Worm (Caenorhabditis elegans): ENCODE results near the gene mig-13.

The mig-13 gene

DNA sequence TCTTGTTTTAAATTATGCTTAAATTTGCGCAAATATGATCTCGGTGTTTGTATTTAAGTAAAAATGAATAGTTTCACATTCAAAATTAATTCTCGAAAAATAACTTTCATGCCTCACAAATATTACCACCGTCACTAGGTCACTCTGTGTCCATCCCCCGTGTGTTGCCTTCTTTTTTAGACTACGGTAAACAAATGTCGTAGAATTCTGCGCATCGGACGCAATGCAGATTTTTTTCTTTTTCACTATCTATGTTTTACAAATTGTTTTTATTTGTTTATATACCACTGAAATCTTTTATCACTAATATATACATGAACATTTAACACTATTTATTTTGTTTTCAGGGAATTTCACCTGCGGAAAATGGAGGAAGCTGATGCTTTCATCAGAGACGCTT lies 18.3 kb upstream of the mig-13 start, which contains the start of gene R08E3.3:
TSS of gene R08E3.3 (plus strand) at position 342 of the 400 bp plus-strand sequence.
- TF ChIP-seq ztf-11 (tag; optimal IDR thresholded peaks at IDR 0.05) (no peak), ham-2 (GFP tag; optimal IDR thresholded peaks at IDR 0.05) (no peak), lin-32 (GFP tag; optimal IDR thresholded peaks at IDR 0.05) (no peak), ces-1 (GFP tag; optimal IDR thresholded peaks at IDR 0.05) (peak; percentile 15), drap-1 (GFP tag; optimal IDR thresholded peaks at IDR 0.05) (no peak), lsy-2 (tag; optimal IDR thresholded peaks at IDR 0.05) (peak; percentile 95), mls-2 (tag; optimal IDR thresholded peaks at IDR 0.05) (no peak), nhr-2 (tag; optimal IDR thresholded peaks at IDR 0.05) (no peak), ceh-83 (GFP tag; optimal IDR thresholded peaks at IDR 0.05) (no peak), elt-1 (tag; optimal IDR thresholded peaks at IDR 0.05; ENCODE audit: borderline replicate concordance, insufficient read depth) (no peak), pha-4 (tag; optimal IDR thresholded peaks at IDR 0.05) (no peak), sem-2 (GFP tag; optimal IDR thresholded peaks at IDR 0.05) (no peak), snpc-4 (tag; optimal IDR thresholded peaks at IDR 0.05) (no peak)

DNA sequence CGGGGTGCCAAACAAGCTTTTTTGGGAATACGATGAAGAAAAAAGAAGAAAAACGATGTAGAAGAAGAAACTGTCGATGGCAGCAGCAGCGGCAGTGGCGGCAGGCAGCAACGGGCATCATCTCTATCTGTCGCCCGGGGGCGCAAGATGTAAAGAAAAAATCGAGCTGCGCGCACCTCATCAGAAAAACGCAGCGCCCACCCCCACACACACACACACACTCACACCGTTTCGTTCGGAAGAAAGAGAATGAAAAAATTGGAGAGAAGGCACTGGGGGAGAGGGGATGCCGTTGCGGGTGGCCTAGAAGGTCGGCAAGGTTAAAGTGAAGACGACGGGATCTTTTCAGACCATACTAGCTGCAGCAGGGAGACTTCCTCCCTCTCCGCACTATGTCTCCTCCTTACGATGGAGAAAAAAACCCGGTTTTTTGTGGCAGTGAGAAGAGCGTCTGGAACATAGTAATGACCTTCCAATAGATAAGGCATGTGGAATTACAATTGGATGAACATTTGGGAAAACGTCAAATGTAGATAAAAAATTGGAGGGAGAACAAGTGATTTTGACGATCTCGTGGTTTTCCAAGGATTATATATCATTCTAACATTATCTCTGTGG lies 13.3 kb upstream of the mig-13 start:
- TF ChIP-seq mls-2 (tag; optimal IDR thresholded peaks at IDR 0.05) (peak; percentile 0), tbx-8 (GFP tag; optimal IDR thresholded peaks at IDR 0.05) (no peak)

DNA sequence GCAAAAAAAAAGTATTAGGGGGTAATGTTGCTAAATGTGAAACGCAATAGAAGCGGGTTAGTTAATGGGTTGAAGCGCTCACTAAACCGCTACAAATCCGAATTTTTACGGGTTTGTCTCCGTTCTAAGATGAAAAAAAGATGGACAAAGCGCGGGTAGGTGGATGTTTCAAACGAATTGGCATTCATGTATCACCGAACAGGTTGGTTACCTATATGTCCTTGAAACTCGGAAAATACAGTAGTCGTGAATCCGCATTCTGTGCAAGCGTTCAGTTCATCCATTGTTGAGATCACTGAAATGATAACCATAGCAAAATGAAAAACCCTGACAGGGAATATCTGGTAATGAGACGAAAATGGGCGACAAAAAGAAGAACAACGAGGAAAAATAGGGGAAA lies 11.3 kb upstream of the mig-13 start, which contains the start of gene ztf-16:
TSS of gene ztf-16 (minus strand) at position 299 of the 400 bp plus-strand sequence.
- TF ChIP-seq unc-39 (tag; optimal IDR thresholded peaks at IDR 0.05) (no peak), mab-5 (tag; optimal IDR thresholded peaks at IDR 0.05) (no peak), pha-4 (tag; optimal IDR thresholded peaks at IDR 0.05) (no peak), ceh-83 (GFP tag; optimal IDR thresholded peaks at IDR 0.05) (no peak), ces-1 (GFP tag; optimal IDR thresholded peaks at IDR 0.05) (no peak), elt-1 (tag; optimal IDR thresholded peaks at IDR 0.05; ENCODE audit: borderline replicate concordance, insufficient read depth) (no peak), M03D4.4 (tag; optimal IDR thresholded peaks at IDR 0.05) (no peak)

DNA sequence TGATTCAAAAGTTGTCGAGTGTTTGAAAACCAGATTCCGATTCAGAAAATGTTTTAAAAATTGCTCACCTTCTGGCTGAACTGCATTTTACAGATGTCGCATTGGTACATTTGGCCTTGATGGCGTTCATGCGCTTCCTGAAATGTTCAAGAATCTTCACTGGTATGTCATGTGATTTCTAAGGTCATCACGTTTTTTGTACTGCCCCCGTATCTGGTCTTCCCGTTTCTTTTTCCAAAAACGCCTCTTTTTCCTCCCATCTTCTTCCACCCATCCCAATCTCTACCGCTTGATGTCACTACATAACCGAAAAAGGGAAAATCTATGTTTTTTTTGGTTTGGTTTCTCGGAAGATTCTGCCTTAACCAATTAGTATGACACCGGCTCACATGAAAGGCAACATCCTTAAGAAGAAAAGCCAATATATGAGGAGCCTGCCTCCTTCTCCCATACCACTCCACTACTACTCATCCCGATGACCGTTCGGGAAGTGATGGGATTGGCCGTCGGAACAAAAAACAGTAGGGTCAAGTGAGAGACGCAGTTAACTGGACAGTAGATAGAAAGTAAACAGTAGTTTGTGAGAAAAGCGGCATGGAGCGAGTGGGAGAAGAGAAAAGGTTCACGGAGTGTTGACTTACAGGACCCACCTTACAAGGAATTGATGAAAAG lies 10.0 kb upstream of the mig-13 start:
- TF ChIP-seq sem-2 (GFP tag; optimal IDR thresholded peaks at IDR 0.05) (no peak), nhr-2 (tag; optimal IDR thresholded peaks at IDR 0.05) (peak; percentile 62), ham-2 (GFP tag; optimal IDR thresholded peaks at IDR 0.05) (no peak), pha-4 (tag; optimal IDR thresholded peaks at IDR 0.05) (peak; percentile 23)

DNA sequence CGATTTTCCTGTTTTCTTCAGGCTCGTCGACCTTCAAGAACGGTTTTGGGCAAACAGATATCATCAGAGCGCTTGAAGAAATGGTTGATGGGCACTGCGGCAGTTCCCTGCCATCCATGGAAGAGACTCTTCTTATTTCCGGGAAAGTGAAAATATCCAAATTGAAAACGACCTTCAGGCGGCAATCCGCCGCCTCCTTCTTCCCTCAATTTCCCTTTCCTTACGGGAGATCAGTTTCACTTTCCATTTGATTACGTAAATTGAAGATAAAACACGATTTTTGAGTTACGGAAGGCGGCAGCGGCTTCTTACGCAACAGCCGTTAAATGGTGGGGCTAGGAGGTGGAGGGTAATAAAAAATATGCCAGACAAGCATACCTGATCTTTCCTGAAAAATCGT lies 9.3 kb upstream of the mig-13 start:
- TF ChIP-seq lin-13 (tag; optimal IDR thresholded peaks at IDR 0.05) (no peak), nhr-28 (tag; optimal IDR thresholded peaks at IDR 0.05) (no peak), ham-2 (GFP tag; optimal IDR thresholded peaks at IDR 0.05) (peak; percentile 89), bed-3 (GFP tag; optimal IDR thresholded peaks at IDR 0.05) (no peak), elt-3 (tag; optimal IDR thresholded peaks at IDR 0.05) (peak; percentile 74), elt-1 (tag; optimal IDR thresholded peaks at IDR 0.05; ENCODE audit: borderline replicate concordance, insufficient read depth) (peak; percentile 44), mep-1 (tag; optimal IDR thresholded peaks at IDR 0.05) (no peak), blmp-1 (tag; optimal IDR thresholded peaks at IDR 0.05) (peak; percentile 97), unc-62 (GFP tag; optimal IDR thresholded peaks at IDR 0.05) (peak; percentile 24)

DNA sequence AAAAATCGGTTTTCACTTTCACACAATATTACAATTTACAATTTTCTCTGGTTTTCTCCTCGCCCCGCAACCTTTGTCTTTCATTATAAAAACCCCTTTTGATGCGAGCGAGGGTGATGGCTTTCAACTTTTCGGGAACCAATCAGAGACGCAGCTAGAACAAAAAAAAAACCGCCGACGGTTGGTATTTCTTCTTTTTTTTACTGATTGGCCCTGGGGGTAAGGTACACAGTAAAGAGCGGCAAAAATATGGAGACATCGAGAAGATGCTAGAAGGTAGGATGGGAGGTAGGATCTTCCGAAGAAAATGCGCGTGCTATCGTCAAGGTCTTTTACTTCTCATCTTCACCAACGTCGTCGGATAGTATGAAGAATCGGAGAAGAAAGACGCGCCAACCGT lies 8.8 kb upstream of the mig-13 start:
- TF ChIP-seq elt-1 (tag; optimal IDR thresholded peaks at IDR 0.05; ENCODE audit: borderline replicate concordance, insufficient read depth) = no peak
- TF ChIP-seq hlh-1 (tag; optimal IDR thresholded peaks at IDR 0.05) = no peak
- TF ChIP-seq ceh-39 (tag; optimal IDR thresholded peaks at IDR 0.05) = no peak
- TF ChIP-seq cnd-1 (tag; optimal IDR thresholded peaks at IDR 0.05) = no peak
- TF ChIP-seq pha-4 (tag; optimal IDR thresholded peaks at IDR 0.05) = no peak
- TF ChIP-seq unc-120 (tag; optimal IDR thresholded peaks at IDR 0.05; ENCODE audit: poor library complexity, severe bottlenecking) = no peak
- TF ChIP-seq nhr-76 (tag; optimal IDR thresholded peaks at IDR 0.05) = no peak
- TF ChIP-seq sptf-1 (tag; optimal IDR thresholded peaks at IDR 0.05) = no peak
- no peak for TF ChIP-seq mep-1 (tag; optimal IDR thresholded peaks at IDR 0.05)
- TF ChIP-seq mab-5 (tag; optimal IDR thresholded peaks at IDR 0.05) = no peak
- TF ChIP-seq ceh-43 (GFP tag; optimal IDR thresholded peaks at IDR 0.05) = no peak
- no peak for TF ChIP-seq drap-1 (GFP tag; optimal IDR thresholded peaks at IDR 0.05)
- no peak for TF ChIP-seq flh-1 (GFP tag; optimal IDR thresholded peaks at IDR 0.05)
- no peak for TF ChIP-seq nhr-2 (tag; optimal IDR thresholded peaks at IDR 0.05)

Measured in whole organism, mixed stage, embryonic.